Worm (Caenorhabditis elegans) whole organism, L4 larva: ENCODE data around the gene F36G9.3.

Experiments used
- F26F4.8 ChIP-seq: fragments of 200-800 bp; sonication (Bioruptor generic); conservative IDR thresholded peaks from 2 replicates; pipeline ENCODE4 v1.3.6; 2022; ENCODE audit warnings: missing genetic modification characterization, missing compliant biosample characterization
- F44E2.7 ChIP-seq: fragments of 200-800 bp; sonication (Bioruptor generic); IDR thresholded peaks from 2 replicates; pipeline ENCODE4 v2.1.2; 2022; ENCODE audit warnings: missing genetic modification characterization, missing compliant biosample characterization
- ZK546.5 ChIP-seq, 2 experiments: sonication (generic microtip); optimal IDR thresholded peaks; 2 replicates each; lab custom pipeline; 2017; ENCODE audit warnings: missing biosample characterization in 2 of 2, missing genetic modification characterization in 2 of 2
- ceh-82 ChIP-seq: sonication (generic microtip); optimal IDR thresholded peaks from 2 replicates; lab custom pipeline; 2017; ENCODE audit warnings: missing biosample characterization, missing genetic modification characterization
- daf-12 ChIP-seq: fragments of 150-350 bp; optimal IDR thresholded peaks from 2 replicates; lab custom pipeline; 2014; ENCODE audit warnings: missing biosample characterization, missing genetic modification reagents, missing genetic modification characterization
- fos-1 ChIP-seq: fragments of 150-350 bp; optimal IDR thresholded peaks from 2 replicates; lab custom pipeline; 2014; ENCODE audit warnings: missing biosample characterization, missing genetic modification characterization
- lsy-2 ChIP-seq, 2 experiments: fragments of 150-350 bp in 1 of 2; sonication (generic microtip) in 1 of 2; optimal IDR thresholded peaks; 2 replicates each; lab custom pipeline; 2014 to 2017; ENCODE audit warnings: missing biosample characterization in 2 of 2, missing genetic modification characterization in 2 of 2
- nhr-42 ChIP-seq: fragments of 200-800 bp; sonication (Bioruptor generic); IDR thresholded peaks from 2 replicates; pipeline ENCODE4 v1.3.6; 2022; ENCODE audit warnings: missing genetic modification characterization, missing compliant biosample characterization
- rbr-2 ChIP-seq: sonication (generic microtip); optimal IDR thresholded peaks from 2 replicates; lab custom pipeline; 2016; ENCODE audit warnings: missing genotype, missing genetic modification characterization, missing compliant biosample characterization
- unc-130 ChIP-seq: sonication (generic microtip); optimal IDR thresholded peaks from 2 replicates; lab custom pipeline; 2016; ENCODE audit warnings: missing genetic modification reagents, missing genetic modification characterization, missing compliant biosample characterization
- vab-7 ChIP-seq: fragments of 200-800 bp; sonication (Bioruptor generic); IDR thresholded peaks from 2 replicates; pipeline ENCODE4 v1.3.6; 2022; ENCODE audit warnings: missing genetic modification reagents, missing genetic modification characterization, missing compliant biosample characterization

The F36G9.3 gene

DNA sequence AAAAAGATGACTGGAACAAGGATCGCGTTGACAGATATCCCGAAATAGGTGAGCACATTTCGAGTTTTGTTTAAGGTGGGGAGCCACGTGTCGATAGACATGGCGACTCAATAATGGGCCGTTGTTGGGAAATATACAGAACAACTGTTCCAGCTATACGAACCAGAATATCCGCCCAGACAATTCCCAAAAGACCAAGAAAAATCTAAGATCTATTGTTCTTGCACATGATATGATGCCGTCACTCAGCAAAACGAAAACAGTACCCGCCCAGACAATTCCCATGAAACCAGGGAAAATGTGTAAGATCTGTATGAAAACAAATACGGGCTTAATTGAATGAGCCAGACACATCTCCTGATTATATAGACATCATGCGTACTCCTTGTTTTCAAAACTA is 50.3 kb downstream of the F36G9.3 start, which contains the start of gene str-231:
Gene str-231, minus strand, starts transcription at position 101 of the 400 bp plus-strand sequence.
- TF ChIP-seq fos-1 (tag; lab: Kevin White, UChicago) (no peak), ceh-82 (tag; lab: Kevin White, UChicago) (no peak), F44E2.7 (GFP tag; lab: Robert Waterston, UW) (no peak), daf-12 (no peak), lsy-2 (tag; optimal IDR thresholded peaks at IDR 0.05; lab: Kevin White, UChicago) (no peak), ZK546.5 (tag; optimal IDR thresholded peaks at IDR 0.05; lab: Kevin White, UChicago) (no peak), rbr-2 (tag; lab: Kevin White, UChicago) (no peak), vab-7 (GFP tag; lab: Robert Waterston, UW) (no peak), F26F4.8 (GFP tag; lab: Robert Waterston, UW) (no peak), nhr-42 (no peak), unc-130 (GFP tag; lab: Kevin White, UChicago) (no peak)
